Comparison of ENCODE assay signal across 1 fruit fly cellular context in genomic region chr3R:12350497-12350896, dm6.
TF ChIP-seq lines count a peak whose summit lies in the region.

TSS of gene CG10038 (minus strand) at chr3R:12350644.

TF ChIP-seq in whole organism, embryonic, 481 proteins besides CTCF, POLR2A, EP300 and RAD21 (continued from another document):
- no peak for TF ChIP-seq Hr78 (GFP tag; optimal IDR thresholded peaks at IDR 0.05; lab: Kevin White, UChicago)
- no peak for TF ChIP-seq CG6683 (GFP tag; optimal IDR thresholded peaks at IDR 0.05; lab: Kevin White, UChicago)
- no peak for TF ChIP-seq CG9727 (GFP tag; optimal IDR thresholded peaks at IDR 0.05; lab: Kevin White, UChicago)
- TF ChIP-seq gt (GFP tag; IDR thresholded peaks at IDR 0.05; lab: Robert Waterston, UW), result no peak
- no peak for TF ChIP-seq Atf-2 (GFP tag; optimal IDR thresholded peaks at IDR 0.05; lab: Kevin White, UChicago)
- TF ChIP-seq Ravus (GFP tag; IDR thresholded peaks at IDR 0.05; lab: Robert Waterston, UW), result no peak
- TF ChIP-seq odd (GFP tag; optimal IDR thresholded peaks at IDR 0.05; lab: Kevin White, UChicago), result no peak
- peak; percentile 60 for TF ChIP-seq Ets97D (GFP tag; optimal IDR thresholded peaks at IDR 0.05; lab: Kevin White, UChicago)
- TF ChIP-seq CG14441 (GFP tag; IDR thresholded peaks at IDR 0.05; lab: Robert Waterston, UW), result no peak
- TF ChIP-seq CG3281 (GFP tag; optimal IDR thresholded peaks at IDR 0.05; lab: Kevin White, UChicago), result no peak
- TF ChIP-seq Max (GFP tag; optimal IDR thresholded peaks at IDR 0.05; lab: Kevin White, UChicago), result peak; percentile 18
- TF ChIP-seq D19A (tag; optimal IDR thresholded peaks at IDR 0.05; lab: Kevin White, UChicago), result peak; percentile 45
- TF ChIP-seq Dll (GFP tag; IDR thresholded peaks at IDR 0.05; lab: Robert Waterston, UW; ENCODE audit: partially characterized antibody), result peak; percentile 93
- no peak for TF ChIP-seq CG12104 (GFP tag; optimal IDR thresholded peaks at IDR 0.05; lab: Kevin White, UChicago)
- no peak for TF ChIP-seq danr (GFP tag; IDR thresholded peaks at IDR 0.05; lab: Robert Waterston, UW)
- no peak; the same call in 1 of the 2 replicates for TF ChIP-seq CG17328 (GFP tag; IDR thresholded peaks at IDR 0.05; lab: Robert Waterston, UW)
- no peak for TF ChIP-seq CG4282 (GFP tag; optimal IDR thresholded peaks at IDR 0.05; lab: Kevin White, UChicago)
- TF ChIP-seq CG14710 (tag; optimal IDR thresholded peaks at IDR 0.05; lab: Kevin White, UChicago), result peak; percentile 52
- peak; percentile 81 for TF ChIP-seq CG7357 (GFP tag; IDR thresholded peaks at IDR 0.05; lab: Robert Waterston, UW)
- TF ChIP-seq klu (GFP tag; IDR thresholded peaks at IDR 0.05; lab: Robert Waterston, UW), result no peak
- no peak for TF ChIP-seq pita (GFP tag; optimal IDR thresholded peaks at IDR 0.05; lab: Kevin White, UChicago)
- no peak for TF ChIP-seq CG12299 (tag; optimal IDR thresholded peaks at IDR 0.05; lab: Kevin White, UChicago)
- no peak for TF ChIP-seq CG16815 (GFP tag; optimal IDR thresholded peaks at IDR 0.05; lab: Kevin White, UChicago)
- TF ChIP-seq CG7271 (tag; optimal IDR thresholded peaks at IDR 0.05; lab: Kevin White, UChicago), result no peak
- TF ChIP-seq br (optimal IDR thresholded peaks at IDR 0.05; lab: Kevin White, UChicago), result no peak
- TF ChIP-seq prd (optimal IDR thresholded peaks at IDR 0.05; lab: Kevin White, UChicago), result no peak
- TF ChIP-seq prd (GFP tag; IDR thresholded peaks at IDR 0.05; lab: Robert Waterston, UW), result no peak; the same call in 2 of the 3 replicates
- no peak for TF ChIP-seq CG15011 (GFP tag; optimal IDR thresholded peaks at IDR 0.05; lab: Kevin White, UChicago)
- peak; percentile 45 for TF ChIP-seq mam (GFP tag; optimal IDR thresholded peaks at IDR 0.05; lab: Kevin White, UChicago)
- TF ChIP-seq CG1603 (tag; optimal IDR thresholded peaks at IDR 0.05; lab: Kevin White, UChicago), result peak; percentile 69
- TF ChIP-seq Dref (GFP tag; IDR thresholded peaks at IDR 0.05; lab: Robert Waterston, UW), result peak; percentile 88
- TF ChIP-seq CG6813 (GFP tag; optimal IDR thresholded peaks at IDR 0.05; lab: Kevin White, UChicago), result no peak
- TF ChIP-seq ara (GFP tag; IDR thresholded peaks at IDR 0.05; lab: Robert Waterston, UW), result 0 out of 2 replicates have a peak, but pooled peaks have one; percentile 28
- TF ChIP-seq scrt (GFP tag; optimal IDR thresholded peaks at IDR 0.05; lab: Kevin White, UChicago), result no peak
- TF ChIP-seq zfh2 (GFP tag; optimal IDR thresholded peaks at IDR 0.05; lab: Kevin White, UChicago), result peak; percentile 37
- TF ChIP-seq YL-1 (GFP tag; optimal IDR thresholded peaks at IDR 0.05; lab: Kevin White, UChicago), result peak; percentile 45
- peak; percentile 41 for TF ChIP-seq bcd (GFP tag; optimal IDR thresholded peaks at IDR 0.05; lab: Kevin White, UChicago)
- TF ChIP-seq Stat92E (GFP tag; optimal IDR thresholded peaks at IDR 0.05; lab: Kevin White, UChicago), result no peak
- TF ChIP-seq CG1602 (GFP tag; optimal IDR thresholded peaks at IDR 0.05; lab: Kevin White, UChicago), result no peak
- no peak for TF ChIP-seq tup (GFP tag; optimal IDR thresholded peaks at IDR 0.05; lab: Kevin White, UChicago)
- 0 out of 3 replicates have a peak, but pooled peaks have one; percentile 37 for TF ChIP-seq dysf (GFP tag; IDR thresholded peaks at IDR 0.05; lab: Robert Waterston, UW)
- TF ChIP-seq hb (GFP tag; IDR thresholded peaks at IDR 0.05; lab: Robert Waterston, UW; ENCODE audit: partially characterized antibody), result peak; percentile 92
- TF ChIP-seq HLH54F (GFP tag; optimal IDR thresholded peaks at IDR 0.05; lab: Kevin White, UChicago), result no peak
- TF ChIP-seq vnd (GFP tag; IDR thresholded peaks at IDR 0.05; lab: Robert Waterston, UW; ENCODE audit: partially characterized antibody), result peak; percentile 92
- TF ChIP-seq dm (GFP tag; optimal IDR thresholded peaks at IDR 0.05; lab: Kevin White, UChicago), result no peak
- peak; percentile 80 for TF ChIP-seq CG14860 (GFP tag; IDR thresholded peaks at IDR 0.05; lab: Robert Waterston, UW; ENCODE audit: partially characterized antibody)
- TF ChIP-seq psq (GFP tag; optimal IDR thresholded peaks at IDR 0.05; lab: Kevin White, UChicago), result no peak
- TF ChIP-seq oc (tag; optimal IDR thresholded peaks at IDR 0.05; lab: Kevin White, UChicago), result no peak
- TF ChIP-seq Rx (GFP tag; IDR thresholded peaks at IDR 0.05; lab: Robert Waterston, UW), result no peak
- TF ChIP-seq CkIIα-i1 (GFP tag; IDR thresholded peaks at IDR 0.05; lab: Robert Waterston, UW), result no peak
- TF ChIP-seq CG3726 (GFP tag; IDR thresholded peaks at IDR 0.05; lab: Robert Waterston, UW), result no peak
- TF ChIP-seq repo (GFP tag; optimal IDR thresholded peaks at IDR 0.05; lab: Kevin White, UChicago), result no peak
- peak; percentile 81 for TF ChIP-seq pzg (GFP tag; optimal IDR thresholded peaks at IDR 0.05; lab: Kevin White, UChicago)
- no peak for TF ChIP-seq bowl (GFP tag; IDR thresholded peaks at IDR 0.05; lab: Robert Waterston, UW)
- no peak; the same call in 2 of the 3 replicates for TF ChIP-seq CG11560 (tag; IDR thresholded peaks at IDR 0.05; lab: Robert Waterston, UW)
- peak; percentile 59 for TF ChIP-seq Sry-β (GFP tag; optimal IDR thresholded peaks at IDR 0.05; lab: Kevin White, UChicago)
- TF ChIP-seq CG12769 (tag; optimal IDR thresholded peaks at IDR 0.05; lab: Kevin White, UChicago), result no peak
- TF ChIP-seq gce (GFP tag; IDR thresholded peaks at IDR 0.05; lab: Robert Waterston, UW), result no peak
- TF ChIP-seq Ptx1 (GFP tag; IDR thresholded peaks at IDR 0.05; lab: Robert Waterston, UW), result peak; percentile 46
- peak; percentile 96 for TF ChIP-seq CG2116 (GFP tag; optimal IDR thresholded peaks at IDR 0.05; lab: Kevin White, UChicago)
- TF ChIP-seq CG15073 (GFP tag; optimal IDR thresholded peaks at IDR 0.05; lab: Kevin White, UChicago), result no peak
